Fruit fly (Drosophila melanogaster) whole organism, prepupa: ENCODE data around the gene CG12155.
A peak's percentile ranks its signal among the peaks of the same experiment; 100 is the strongest.

Source experiments
- CG10631 ChIP-seq: fragments of 200-800 bp; sonication (Bioruptor generic); optimal IDR thresholded peaks from 2 replicates; lab custom pipeline; 2016; ENCODE audit warnings: missing biosample characterization, missing genetic modification characterization
- CG11294 ChIP-seq: fragments of 200-800 bp; sonication (Bioruptor generic); IDR thresholded peaks from 2 replicates; pipeline ENCODE4 v1.3.6; 2022; ENCODE audit warnings: missing biosample characterization, missing genetic modification characterization
- CG11762 ChIP-seq: fragments of 200-800 bp; sonication (Bioruptor generic); optimal IDR thresholded peaks from 3 replicates; lab custom pipeline; 2016; ENCODE audit warnings: missing biosample characterization, missing genetic modification characterization; ENCODE audit not compliant: insufficient read depth
- CG11902 ChIP-seq: fragments of 200-800 bp; sonication (Bioruptor generic); optimal IDR thresholded peaks from 3 replicates; lab custom pipeline; 2016; ENCODE audit warnings: missing biosample characterization, missing genetic modification characterization
- CG16779 ChIP-seq: fragments of 200-800 bp; sonication (Bioruptor generic); optimal IDR thresholded peaks from 3 replicates; lab custom pipeline; 2017; ENCODE audit warnings: missing biosample characterization, mild to moderate bottlenecking, missing genetic modification characterization
- CG3032 ChIP-seq: fragments of 200-800 bp; optimal IDR thresholded peaks from 2 replicates; lab custom pipeline; 2019; ENCODE audit warnings: missing biosample characterization, mild to moderate bottlenecking, missing genetic modification characterization, moderate library complexity
- CG34406 ChIP-seq: fragments of 200-800 bp; sonication (Bioruptor generic); optimal IDR thresholded peaks from 3 replicates; lab custom pipeline; 2016; ENCODE audit warnings: missing biosample characterization, missing genetic modification characterization
- CG4318 ChIP-seq: fragments of 200-800 bp; sonication (Bioruptor generic); optimal IDR thresholded peaks from 3 replicates; lab custom pipeline; 2017; ENCODE audit warnings: missing biosample characterization, mild to moderate bottlenecking, missing genetic modification characterization
- CG6808 ChIP-seq: fragments of 200-800 bp; sonication (Bioruptor generic); optimal IDR thresholded peaks from 3 replicates; lab custom pipeline; 2017; ENCODE audit warnings: missing biosample characterization, missing genetic modification characterization, mild to moderate bottlenecking, moderate library complexity, missing genetic modification reagents
- CG6854 ChIP-seq: fragments of 200-800 bp; sonication (Bioruptor generic); optimal IDR thresholded peaks from 2 replicates; lab custom pipeline; 2017; ENCODE audit warnings: missing biosample characterization, mild to moderate bottlenecking, missing genetic modification characterization
- CG8119 ChIP-seq: fragments of 200-800 bp; sonication (Bioruptor generic); IDR thresholded peaks from 3 replicates; pipeline ENCODE4 v1.3.6; 2022; ENCODE audit warnings: missing biosample characterization, missing genetic modification characterization
- CG9139 ChIP-seq: fragments of 200-800 bp; sonication (Bioruptor generic); optimal IDR thresholded peaks from 3 replicates; lab custom pipeline; 2017; ENCODE audit warnings: missing biosample characterization, mild to moderate bottlenecking, missing genetic modification characterization
- Eip78C ChIP-seq: fragments of 200-800 bp; sonication (Bioruptor generic); peaks from one replicate; lab custom pipeline; 2016; ENCODE audit warnings: missing biosample characterization, missing genetic modification characterization
- Ets96B ChIP-seq: fragments of 200-800 bp; optimal IDR thresholded peaks from 2 replicates; lab custom pipeline; 2019; ENCODE audit warnings: missing biosample characterization, mild to moderate bottlenecking, missing genetic modification characterization, moderate library complexity
- Hr39 ChIP-seq: fragments of 200-800 bp; sonication (Bioruptor generic); optimal IDR thresholded peaks from 2 replicates; lab custom pipeline; 2016; ENCODE audit warnings: missing biosample characterization, missing genetic modification characterization
- Hr4 ChIP-seq: fragments of 200-800 bp; sonication (Bioruptor generic); optimal IDR thresholded peaks from 3 replicates; lab custom pipeline; 2016; ENCODE audit warnings: missing biosample characterization, missing genetic modification characterization
- Lpt ChIP-seq: fragments of 200-800 bp; sonication (Bioruptor generic); optimal IDR thresholded peaks from 3 replicates; lab custom pipeline; 2016; ENCODE audit warnings: missing biosample characterization, missing genetic modification characterization
- Met ChIP-seq: fragments of 200-800 bp; sonication (Bioruptor generic); optimal IDR thresholded peaks from 3 replicates; lab custom pipeline; 2016; ENCODE audit warnings: missing biosample characterization, missing genetic modification characterization
- OdsH ChIP-seq: fragments of 200-800 bp; sonication (Bioruptor generic); optimal IDR thresholded peaks from 3 replicates; lab custom pipeline; 2016; ENCODE audit warnings: missing biosample characterization, missing genetic modification characterization
- Sox102F ChIP-seq: fragments of 200-800 bp; sonication (Bioruptor generic); optimal IDR thresholded peaks from 2 replicates; lab custom pipeline; 2016; ENCODE audit warnings: missing biosample characterization, mild to moderate bottlenecking, missing genetic modification characterization
- Sox14 ChIP-seq: fragments of 200-800 bp; sonication (Bioruptor generic); optimal IDR thresholded peaks from 3 replicates; lab custom pipeline; 2016; ENCODE audit warnings: missing biosample characterization, missing genetic modification characterization
- Sox15 ChIP-seq: fragments of 200-800 bp; sonication (Bioruptor generic); optimal IDR thresholded peaks from 3 replicates; lab custom pipeline; 2016; ENCODE audit warnings: missing biosample characterization, missing genetic modification characterization
- acj6 ChIP-seq: fragments of 200-800 bp; sonication (Bioruptor generic); optimal IDR thresholded peaks from 3 replicates; lab custom pipeline; 2016; ENCODE audit warnings: missing biosample characterization, missing genetic modification characterization
- cyc ChIP-seq: fragments of 200-800 bp; sonication (Bioruptor generic); optimal IDR thresholded peaks from 3 replicates; lab custom pipeline; 2016; ENCODE audit warnings: missing biosample characterization, missing genetic modification characterization
- dac ChIP-seq: fragments of 200-800 bp; sonication (Bioruptor generic); optimal IDR thresholded peaks from 2 replicates; lab custom pipeline; 2017; ENCODE audit warnings: missing biosample characterization, mild to moderate bottlenecking, missing genetic modification characterization
- dsx ChIP-seq: fragments of 200-800 bp; optimal IDR thresholded peaks from 3 replicates; lab custom pipeline; 2019; ENCODE audit warnings: missing biosample characterization, mild to moderate bottlenecking, missing genetic modification characterization, moderate library complexity; ENCODE audit not compliant: poor library complexity, severe bottlenecking
- eg ChIP-seq: fragments of 200-800 bp; sonication (Bioruptor generic); IDR thresholded peaks from 3 replicates; pipeline ENCODE4 v1.3.6; 2022; ENCODE audit warnings: missing biosample characterization, missing genetic modification characterization
- fd59A ChIP-seq: fragments of 200-800 bp; sonication (Bioruptor generic); optimal IDR thresholded peaks from 2 replicates; lab custom pipeline; 2017; ENCODE audit warnings: missing biosample characterization, mild to moderate bottlenecking, missing genetic modification characterization, missing genetic modification reagents
- fd85E ChIP-seq: fragments of 200-800 bp; sonication (Bioruptor generic); optimal IDR thresholded peaks from 3 replicates; lab custom pipeline; 2016; ENCODE audit warnings: missing biosample characterization, missing genetic modification characterization
- fkh ChIP-seq: fragments of 200-800 bp; sonication (Bioruptor generic); optimal IDR thresholded peaks from 3 replicates; lab custom pipeline; 2017; ENCODE audit warnings: missing biosample characterization, mild to moderate bottlenecking, missing genetic modification characterization, moderate library complexity
- lz ChIP-seq: fragments of 200-800 bp; sonication (Bioruptor generic); optimal IDR thresholded peaks from 3 replicates; lab custom pipeline; 2016; ENCODE audit warnings: missing biosample characterization, missing genetic modification characterization
- net ChIP-seq: fragments of 200-800 bp; sonication (Bioruptor generic); optimal IDR thresholded peaks from 3 replicates; lab custom pipeline; 2016; ENCODE audit warnings: missing biosample characterization, missing genetic modification characterization
- pdm3 ChIP-seq: fragments of 200-800 bp; sonication (Bioruptor generic); optimal IDR thresholded peaks from 3 replicates; lab custom pipeline; 2016; ENCODE audit warnings: missing biosample characterization, missing genetic modification characterization
- salr ChIP-seq, 2 experiments: fragments of 200-800 bp; sonication (Bioruptor generic); optimal IDR thresholded peaks; 3 replicates each; lab custom pipeline; 2016 to 2018; ENCODE audit warnings: missing biosample characterization in 2 of 2, missing genetic modification characterization in 2 of 2, mild to moderate bottlenecking in 1 of 2
- spab ChIP-seq: fragments of 200-800 bp; sonication (Bioruptor generic); optimal IDR thresholded peaks from 2 replicates; lab custom pipeline; 2017; ENCODE audit warnings: missing biosample characterization, mild to moderate bottlenecking, missing genetic modification characterization, missing genetic modification reagents
- ss ChIP-seq, 2 experiments: fragments of 200-800 bp; sonication (Bioruptor generic); optimal IDR thresholded peaks; 2 replicates in 1 of 2; 3 replicates in 1 of 2; lab custom pipeline; 2017 to 2018; ENCODE audit warnings: mild to moderate bottlenecking in 2 of 2, missing biosample characterization in 2 of 2, missing genetic modification characterization in 2 of 2, moderate library complexity in 1 of 2
- svp ChIP-seq: fragments of 200-800 bp; sonication (Bioruptor generic); peaks from one replicate; lab custom pipeline; 2016; ENCODE audit warnings: missing biosample characterization, missing genetic modification characterization
- vri ChIP-seq: fragments of 200-800 bp; sonication (Bioruptor generic); optimal IDR thresholded peaks from 3 replicates; lab custom pipeline; 2016; ENCODE audit warnings: missing biosample characterization, mild to moderate bottlenecking, missing genetic modification characterization

Gene CG12155

DNA sequence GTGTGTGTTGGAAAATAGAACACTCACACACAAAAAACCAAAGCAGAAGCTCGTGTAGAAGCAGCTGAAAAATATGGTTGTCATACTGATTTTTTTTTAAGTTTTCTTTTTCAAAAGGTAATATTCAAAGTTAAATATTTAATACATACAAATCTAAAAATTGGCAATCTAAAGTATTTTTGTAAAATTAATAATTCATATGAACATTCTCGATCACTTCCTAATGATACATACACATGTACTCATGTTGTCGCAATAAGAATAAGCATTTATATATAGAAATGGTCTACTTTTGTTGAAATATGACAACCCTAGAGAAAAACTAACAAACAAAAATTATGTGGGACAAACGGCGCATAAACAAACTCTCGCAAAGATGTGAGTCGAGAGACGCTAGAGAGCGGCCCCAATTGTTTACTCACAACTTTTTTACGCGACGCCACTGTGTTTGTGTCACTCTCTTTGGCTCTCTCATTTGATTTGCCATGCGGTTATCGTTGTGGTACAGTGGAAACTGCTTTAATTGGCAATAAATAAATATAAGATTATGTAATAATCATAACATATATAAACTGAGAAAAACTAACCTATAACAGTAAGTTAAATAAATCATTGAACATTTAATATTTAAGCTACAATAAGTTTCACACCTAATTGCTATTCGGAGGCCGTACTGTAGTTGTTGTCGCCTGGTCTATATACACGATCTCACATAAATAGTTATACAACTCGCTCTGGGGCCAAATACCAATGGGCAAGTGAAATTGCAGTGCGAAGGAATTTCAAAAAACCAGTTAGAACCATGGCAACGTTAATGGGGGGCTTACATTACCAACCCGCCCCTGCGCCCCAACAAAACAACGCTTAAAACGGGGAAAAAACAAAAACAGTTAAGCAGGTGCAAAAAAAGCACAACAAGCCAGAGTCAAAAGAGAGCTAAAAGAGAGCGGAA is 21.9 kb upstream of the CG12155 start (continued):
- TF ChIP-seq Lpt (GFP tag; lab: Kevin White, UChicago) = peak; percentile 94
- peak; percentile 91 for TF ChIP-seq CG11762 (GFP tag; lab: Kevin White, UChicago)
- peak; percentile 94 for TF ChIP-seq dac
- TF ChIP-seq svp (GFP tag; lab: Kevin White, UChicago) = peak; percentile 98
- peak; percentile 99 for TF ChIP-seq dsx (GFP tag; lab: Kevin White, UChicago)
- peak; percentile 98 for TF ChIP-seq OdsH (GFP tag; lab: Kevin White, UChicago)
- peak; percentile 99 for TF ChIP-seq CG34406 (GFP tag; lab: Kevin White, UChicago)
- TF ChIP-seq CG9139 = peak; percentile 98
- TF ChIP-seq CG11902 (GFP tag; lab: Kevin White, UChicago) = peak; percentile 95
- peak; percentile 90 for TF ChIP-seq Hr39 (GFP tag; lab: Kevin White, UChicago)
- TF ChIP-seq CG16779 (tag; lab: Kevin White, UChicago) = peak; percentile 96
- peak; percentile 98 for TF ChIP-seq net (GFP tag; lab: Kevin White, UChicago)
- TF ChIP-seq fd85E (GFP tag; lab: Kevin White, UChicago) = peak; percentile 91
- TF ChIP-seq spab (GFP tag; lab: Kevin White, UChicago) = peak; percentile 97
- peak; percentile 97 for TF ChIP-seq CG6854 (GFP tag; lab: Kevin White, UChicago)
- peak; percentile 91 for TF ChIP-seq fkh (GFP tag; lab: Kevin White, UChicago)
- peak; percentile 99 for TF ChIP-seq Ets96B (tag; lab: Kevin White, UChicago)
- peak; percentile 99 for TF ChIP-seq eg
- TF ChIP-seq CG10631 (GFP tag; lab: Kevin White, UChicago) = peak; percentile 99
- TF ChIP-seq Eip78C (GFP tag; lab: Kevin White, UChicago) = peak; percentile 99
- peak; percentile 99 for TF ChIP-seq CG3032 (tag; lab: Kevin White, UChicago)

- TF ChIP-seq OdsH (GFP tag; lab: Kevin White, UChicago) (no peak), spab (GFP tag; lab: Kevin White, UChicago) (no peak), fkh (GFP tag; lab: Kevin White, UChicago) (peak; percentile 58), pdm3 (GFP tag; lab: Kevin White, UChicago) (no peak), fd59A (GFP tag; lab: Kevin White, UChicago) (no peak), Sox14 (GFP tag; lab: Kevin White, UChicago) (no peak)
These were observed 21.0 kb upstream of the CG12155 start for dm6 chrX:7707350-7708241.

DNA sequence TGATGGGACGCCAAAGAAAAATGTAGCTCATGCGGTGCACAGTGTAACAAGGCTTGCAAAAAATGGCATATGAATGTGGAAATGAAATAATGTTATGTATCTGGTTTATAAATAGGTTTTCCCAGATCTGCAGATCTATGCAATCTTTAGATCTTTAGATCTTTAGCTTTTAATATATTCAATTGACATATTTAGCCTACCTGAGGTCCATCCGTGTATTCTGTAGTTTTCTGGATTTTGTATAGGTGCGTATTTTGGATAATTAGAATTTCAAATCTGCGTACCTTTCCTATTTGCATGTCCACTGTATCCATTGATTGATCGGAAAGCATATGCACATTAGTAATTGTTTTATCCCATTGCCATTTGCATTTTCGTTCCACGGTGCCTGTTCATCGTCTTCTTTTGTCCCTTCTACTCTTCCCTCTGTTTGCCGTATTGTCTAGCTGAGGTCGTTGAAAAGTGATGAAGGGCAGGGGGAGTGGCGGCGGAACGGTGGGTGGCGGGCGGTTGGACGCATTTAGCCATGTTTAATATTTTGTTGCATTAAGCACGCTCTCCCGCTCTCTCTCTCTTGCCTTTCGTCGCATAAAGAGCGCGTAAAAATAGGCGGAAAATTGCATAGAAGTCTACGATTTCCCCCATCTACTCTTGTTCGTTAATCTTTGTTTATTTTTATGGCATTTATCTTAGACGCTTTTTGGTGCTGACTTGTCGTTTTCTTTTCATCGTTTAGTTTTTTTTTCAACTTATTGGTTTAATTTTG is 19.4 kb upstream of the CG12155 start, which contains the start of gene CHES-1-like:
Gene CHES-1-like (minus strand): TSS at position 444 of the 766 bp plus-strand sequence.
- TF ChIP-seq OdsH (GFP tag; lab: Kevin White, UChicago) (peak; percentile 89), Ets96B (tag; lab: Kevin White, UChicago) (peak; percentile 83), CG11294 (GFP tag; lab: Robert Waterston, UW) (peak; percentile 70), CG4318 (GFP tag; lab: Kevin White, UChicago) (peak; percentile 87), CG11762 (GFP tag; lab: Kevin White, UChicago) (peak; percentile 87), CG6808 (GFP tag; lab: Kevin White, UChicago) (peak; percentile 86), dac (peak; percentile 81), CG8119 (GFP tag; lab: Robert Waterston, UW) (peak; percentile 87), Hr4 (peak; percentile 91), acj6 (peak; percentile 81), svp (GFP tag; lab: Kevin White, UChicago) (peak; percentile 97), cyc (peak; percentile 84), eg (peak; percentile 81; the same call in 2 of the 3 replicates), vri (peak; percentile 61), Sox102F (GFP tag; lab: Kevin White, UChicago) (peak; percentile 81), Met (GFP tag; lab: Kevin White, UChicago) (peak; percentile 90), CG11902 (GFP tag; lab: Kevin White, UChicago) (peak; percentile 71), spab (GFP tag; lab: Kevin White, UChicago) (peak; percentile 82), salr (GFP tag; optimal IDR thresholded peaks at IDR 0.05; lab: Kevin White, UChicago) (peak; percentile 44 to 89), ss (GFP tag; optimal IDR thresholded peaks at IDR 0.05; lab: Kevin White, UChicago) (peak; percentile 86 to 91), pdm3 (GFP tag; lab: Kevin White, UChicago) (peak; percentile 88), fd59A (GFP tag; lab: Kevin White, UChicago) (peak; percentile 86), CG16779 (tag; lab: Kevin White, UChicago) (peak; percentile 79), Sox14 (GFP tag; lab: Kevin White, UChicago) (peak; percentile 92), Sox15 (GFP tag; lab: Kevin White, UChicago) (peak; percentile 72), lz (peak; percentile 84), CG10631 (GFP tag; lab: Kevin White, UChicago) (peak; percentile 89)
